Worm (Caenorhabditis elegans) whole organism, L3 larva: ENCODE results near the gene glb-2.

Experiments used
- R02D3.7 ChIP-seq: fragments of 150-350 bp; optimal IDR thresholded peaks from 2 replicates; lab custom pipeline; 2014; ENCODE audit warnings: missing biosample characterization, missing genetic modification characterization
- ZK546.5 ChIP-seq: sonication (generic microtip); optimal IDR thresholded peaks from 2 replicates; lab custom pipeline; 2017; ENCODE audit warnings: missing biosample characterization, missing genetic modification characterization
- elt-2 ChIP-seq: sonication (generic microtip); optimal IDR thresholded peaks from 2 replicates; lab custom pipeline; 2016; ENCODE audit warnings: missing genetic modification reagents, mild to moderate bottlenecking, missing genetic modification characterization, missing compliant biosample characterization
- elt-3 ChIP-seq, 3 experiments: fragments of 150-350 bp in 1 of 3; sonication (generic microtip) in 2 of 3; optimal IDR thresholded peaks; 2 replicates in 2 of 3; 4 replicates in 1 of 3; lab custom pipeline; 2014 to 2017; ENCODE audit warnings: missing biosample characterization in 3 of 3, missing genetic modification characterization in 3 of 3
- hmg-11 ChIP-seq: sonication (generic microtip); optimal IDR thresholded peaks from 2 replicates; lab custom pipeline; 2016; ENCODE audit warnings: missing genetic modification characterization, missing compliant biosample characterization
- lin-15B ChIP-seq: fragments of 150-350 bp; optimal IDR thresholded peaks from 2 replicates; lab custom pipeline; 2014; ENCODE audit warnings: missing biosample characterization, missing genetic modification characterization
- mdl-1 ChIP-seq: fragments of 150-350 bp; optimal IDR thresholded peaks from 2 replicates; lab custom pipeline; 2014; ENCODE audit warnings: missing biosample characterization, missing genetic modification characterization
- nfya-1 ChIP-seq: sonication (generic microtip); optimal IDR thresholded peaks from 2 replicates; lab custom pipeline; 2017; ENCODE audit warnings: missing genetic modification characterization, mild to moderate bottlenecking, missing compliant biosample characterization, antibody characterized with exemption, moderate library complexity; ENCODE audit not compliant: insufficient read depth
- nhr-28 ChIP-seq: fragments of 150-350 bp; optimal IDR thresholded peaks from 2 replicates; lab custom pipeline; 2014; ENCODE audit warnings: missing biosample characterization, missing genetic modification characterization
- snpc-4 ChIP-seq: fragments of 150-350 bp; optimal IDR thresholded peaks from 2 replicates; lab custom pipeline; 2014; ENCODE audit warnings: missing biosample characterization, missing genetic modification characterization
- zag-1 ChIP-seq: fragments of 150-350 bp; optimal IDR thresholded peaks from 2 replicates; lab custom pipeline; 2014; ENCODE audit warnings: missing biosample characterization, missing genetic modification characterization

DNA sequence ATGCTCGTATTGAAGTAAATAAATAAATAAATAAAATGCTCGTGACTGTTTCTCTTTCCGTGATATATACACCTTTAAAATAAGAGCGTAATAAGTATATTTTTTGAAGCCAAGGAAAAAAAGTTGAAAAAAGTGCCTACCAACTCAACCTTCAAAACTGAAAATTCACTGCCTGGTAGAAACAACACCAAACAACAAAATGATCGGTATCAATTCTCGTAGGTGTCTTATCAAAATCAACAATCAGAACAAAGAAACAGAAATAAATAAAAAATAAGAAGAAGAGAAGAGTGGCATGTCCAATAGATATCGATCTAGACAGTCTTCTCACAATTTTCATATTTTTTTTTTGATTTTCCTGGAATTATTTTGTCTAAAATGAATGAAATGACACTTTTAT, 19.1 kb downstream of the glb-2 start, which contains the start of gene afmd-1:
- TF ChIP-seq snpc-4 (tag; lab: Kevin White, UChicago) (no peak), elt-3 (tag; optimal IDR thresholded peaks at IDR 0.05; lab: Kevin White, UChicago) (no peak), nfya-1 (no peak), ZK546.5 (tag; lab: Kevin White, UChicago) (no peak), R02D3.7 (tag; lab: Kevin White, UChicago) (no peak), hmg-11 (tag; lab: Kevin White, UChicago) (no peak), zag-1 (tag; lab: Kevin White, UChicago) (no peak), mdl-1 (tag; lab: Kevin White, UChicago) (no peak), lin-15B (tag; lab: Kevin White, UChicago) (no peak), elt-2 (no peak), nhr-28 (no peak)
